Worm (Caenorhabditis elegans) whole organism, L4/young adult: ENCODE results near the gene tbb-2.

Experiments
- dao-5 ChIP-seq: sonication (generic microtip); optimal IDR thresholded peaks from 2 replicates; lab custom pipeline; 2016; ENCODE audit warnings: missing genotype, missing genetic modification characterization, moderate library complexity, missing compliant biosample characterization
- him-1 ChIP-seq: sonication (generic microtip); optimal IDR thresholded peaks from 2 replicates; lab custom pipeline; 2016; ENCODE audit warnings: missing genotype, missing genetic modification reagents, missing genetic modification characterization, missing compliant biosample characterization

ce11 chrIII:4017527-4017926 is at the start of gene tbb-2:
- TF ChIP-seq him-1 (tag; lab: Kevin White, UChicago) = no peak
- no peak for TF ChIP-seq dao-5 (tag; lab: Kevin White, UChicago)
